Worm (Caenorhabditis elegans) whole organism, L4 larva: Measurements from ENCODE around the gene sdc-2.
A peak's percentile ranks its signal among the peaks of the same experiment; 100 is the strongest.

Source experiments
- D1046.2 ChIP-seq: fragments of 200-800 bp; sonication (Bioruptor generic); IDR thresholded peaks from 2 replicates; pipeline ENCODE4 v1.3.6; 2022; ENCODE audit warnings: missing genetic modification characterization, missing compliant biosample characterization
- F37D6.2 ChIP-seq: sonication (generic microtip); optimal IDR thresholded peaks from 2 replicates; lab custom pipeline; 2016; ENCODE audit warnings: mild to moderate bottlenecking, missing genetic modification characterization, missing compliant biosample characterization
- F49E8.2 ChIP-seq: sonication (generic microtip); optimal IDR thresholded peaks from 2 replicates; lab custom pipeline; 2016; ENCODE audit warnings: missing compliant biosample characterization, mild to moderate bottlenecking, missing genetic modification characterization, borderline replicate concordance
- T20F7.1 ChIP-seq: fragments of 200-800 bp; sonication (Bioruptor generic); optimal IDR thresholded peaks from 2 replicates; lab custom pipeline; 2018; ENCODE audit warnings: mild to moderate bottlenecking, missing genetic modification characterization, missing compliant biosample characterization
- T26A8.4 ChIP-seq: fragments of 200-800 bp; sonication (Bioruptor generic); IDR thresholded peaks from 2 replicates; pipeline ENCODE4 v1.3.6; 2022; ENCODE audit warnings: missing genetic modification characterization, missing compliant biosample characterization
- Y75B8A.6 ChIP-seq: fragments of 200-800 bp; sonication (Bioruptor generic); IDR thresholded peaks from 2 replicates; pipeline ENCODE4 v1.3.6; 2022; ENCODE audit warnings: missing genetic modification reagents, missing genetic modification characterization, missing compliant biosample characterization
- aha-1 ChIP-seq: fragments of 150-350 bp; peaks from one replicate; lab custom pipeline; 2014; ENCODE audit warnings: missing biosample characterization, missing genetic modification characterization
- aly-2 ChIP-seq: sonication (generic microtip); optimal IDR thresholded peaks from 2 replicates; lab custom pipeline; 2018; ENCODE audit warnings: missing biosample characterization, missing genetic modification characterization
- ama-1 ChIP-seq: fragments of 150-350 bp; optimal IDR thresholded peaks from 2 replicates; lab custom pipeline; 2014; ENCODE audit warnings: inconsistent platforms, mixed read lengths
- attf-4 ChIP-seq: sonication (generic microtip); optimal IDR thresholded peaks from 3 replicates; lab custom pipeline; 2017; ENCODE audit warnings: missing biosample characterization, missing genetic modification characterization
- ceh-20 ChIP-seq: fragments of 200-800 bp; sonication (Bioruptor generic); IDR thresholded peaks from 2 replicates; pipeline ENCODE4 v1.3.6; 2022; ENCODE audit warnings: missing genetic modification reagents, missing genetic modification characterization, missing compliant biosample characterization
- ceh-28 ChIP-seq: fragments of 150-350 bp; optimal IDR thresholded peaks from 2 replicates; lab custom pipeline; 2014; ENCODE audit warnings: missing biosample characterization, missing genetic modification reagents, missing genetic modification characterization
- ceh-32 ChIP-seq: sonication (generic microtip); optimal IDR thresholded peaks from 2 replicates; lab custom pipeline; 2016; ENCODE audit warnings: mild to moderate bottlenecking, missing genetic modification characterization, missing compliant biosample characterization; ENCODE audit not compliant: poor library complexity
- ctbp-1 ChIP-seq: fragments of 200-800 bp; sonication (Bioruptor generic); IDR thresholded peaks from 2 replicates; pipeline ENCODE4 v1.3.6; 2022; ENCODE audit warnings: missing genetic modification reagents, missing genetic modification characterization, missing compliant biosample characterization
- daf-16 ChIP-seq, 3 experiments: sonication (generic microtip); optimal IDR thresholded peaks; 2 replicates each; lab custom pipeline; 2016 to 2017; ENCODE audit warnings: missing genetic modification characterization in 3 of 3, missing genetic modification reagents in 3 of 3, mild to moderate bottlenecking in 2 of 3, missing compliant biosample characterization in 2 of 3, missing biosample characterization in 1 of 3, moderate library complexity in 1 of 3
- dmd-6 ChIP-seq: fragments of 200-800 bp; sonication (Bioruptor generic); IDR thresholded peaks from 2 replicates; pipeline ENCODE4 v1.3.6; 2022; ENCODE audit warnings: missing genetic modification reagents, missing genetic modification characterization, missing compliant biosample characterization
- dpl-1 ChIP-seq: fragments of 150-350 bp; optimal IDR thresholded peaks from 2 replicates; lab custom pipeline; 2014; ENCODE audit warnings: missing biosample characterization, missing genetic modification reagents, missing genetic modification characterization
- duxl-1 ChIP-seq: sonication (generic microtip); optimal IDR thresholded peaks from 2 replicates; lab custom pipeline; 2016; ENCODE audit warnings: mild to moderate bottlenecking, missing genetic modification characterization, moderate library complexity, missing compliant biosample characterization; ENCODE audit not compliant: poor library complexity
- egl-27 ChIP-seq: sonication (generic microtip); optimal IDR thresholded peaks from 3 replicates; lab custom pipeline; 2017; ENCODE audit warnings: missing biosample characterization, missing genetic modification reagents, missing genetic modification characterization
- hlh-11 ChIP-seq: fragments of 200-800 bp; sonication (Bioruptor generic); optimal IDR thresholded peaks from 2 replicates; lab custom pipeline; 2018; ENCODE audit warnings: mild to moderate bottlenecking, missing genetic modification characterization, missing compliant biosample characterization
- hmg-1.1 ChIP-seq: fragments of 200-800 bp; sonication (Bioruptor generic); IDR thresholded peaks from 2 replicates; pipeline ENCODE4 v1.3.6; 2022; ENCODE audit warnings: missing genetic modification reagents, missing genetic modification characterization, missing compliant biosample characterization
- lin-1 ChIP-seq: fragments of 200-800 bp; sonication (Bioruptor generic); IDR thresholded peaks from 2 replicates; pipeline ENCODE4 v1.3.6; 2022; ENCODE audit warnings: missing genetic modification reagents, missing genetic modification characterization, missing compliant biosample characterization
- lin-13 ChIP-seq: fragments of 150-350 bp; optimal IDR thresholded peaks from 2 replicates; lab custom pipeline; 2014; ENCODE audit warnings: missing biosample characterization, missing genetic modification reagents, missing genetic modification characterization
- madf-9 ChIP-seq: fragments of 200-800 bp; sonication (Bioruptor generic); conservative IDR thresholded peaks from 2 replicates; pipeline ENCODE4 v1.3.6; 2022; ENCODE audit warnings: missing genetic modification reagents, missing genetic modification characterization, missing compliant biosample characterization
- mdl-1 ChIP-seq, 2 experiments: fragments of 150-350 bp in 1 of 2; sonication (generic microtip) in 1 of 2; optimal IDR thresholded peaks; 2 replicates each; lab custom pipeline; 2014 to 2017; ENCODE audit warnings: missing biosample characterization in 2 of 2, missing genetic modification characterization in 2 of 2
- mdt-29 ChIP-seq: fragments of 200-800 bp; sonication (Bioruptor generic); IDR thresholded peaks from 2 replicates; pipeline ENCODE4 v1.3.6; 2022; ENCODE audit warnings: missing genetic modification reagents, missing genetic modification characterization, missing compliant biosample characterization
- mep-1 ChIP-seq: fragments of 150-350 bp; sonication (generic microtip); optimal IDR thresholded peaks from 3 replicates; lab custom pipeline; 2014; ENCODE audit warnings: missing biosample characterization, missing genetic modification characterization
- mxl-2 ChIP-seq: fragments of 200-800 bp; sonication (Bioruptor generic); conservative IDR thresholded peaks from 2 replicates; pipeline ENCODE4 v1.3.6; 2022; ENCODE audit warnings: missing genetic modification reagents, missing genetic modification characterization, missing compliant biosample characterization
- mxl-3 ChIP-seq: fragments of 200-800 bp; sonication (Bioruptor generic); optimal IDR thresholded peaks from 2 replicates; lab custom pipeline; 2018; ENCODE audit warnings: mild to moderate bottlenecking, missing genetic modification characterization, missing compliant biosample characterization
- nhr-102 ChIP-seq: sonication (generic microtip); optimal IDR thresholded peaks from 2 replicates; lab custom pipeline; 2016; ENCODE audit warnings: mild to moderate bottlenecking, missing genetic modification characterization, moderate library complexity, missing compliant biosample characterization
- nhr-25 ChIP-seq: sonication (generic microtip); optimal IDR thresholded peaks from 2 replicates; lab custom pipeline; 2017; ENCODE audit warnings: missing genetic modification characterization, mild to moderate bottlenecking, missing compliant biosample characterization, antibody characterized with exemption, moderate library complexity, borderline replicate concordance; ENCODE audit not compliant: insufficient read depth
- nhr-28 ChIP-seq: fragments of 150-350 bp; optimal IDR thresholded peaks from 2 replicates; lab custom pipeline; 2014; ENCODE audit warnings: missing biosample characterization, missing genetic modification characterization
- nhr-41 ChIP-seq: fragments of 200-800 bp; sonication (Bioruptor generic); IDR thresholded peaks from 2 replicates; pipeline ENCODE4 v1.3.6; 2022; ENCODE audit warnings: missing genetic modification reagents, missing genetic modification characterization, missing compliant biosample characterization
- nhr-48 ChIP-seq: sonication (generic microtip); optimal IDR thresholded peaks from 2 replicates; lab custom pipeline; 2016; ENCODE audit warnings: mild to moderate bottlenecking, missing genetic modification characterization, missing compliant biosample characterization
- nhr-76 ChIP-seq: fragments of 150-350 bp; optimal IDR thresholded peaks from 2 replicates; lab custom pipeline; 2014; ENCODE audit warnings: missing biosample characterization, missing genetic modification characterization
- pha-4 ChIP-seq, 2 experiments: fragments of 150-350 bp in 1 of 2; fragments of 200-800 bp in 1 of 2; sonication (Bioruptor generic) in 1 of 2; IDR thresholded peaks in 1 of 2; optimal IDR thresholded peaks in 1 of 2; 2 replicates each; pipeline versions ENCODE4 v1.3.6 to Lab custom; 2014 to 2022; ENCODE audit warnings: missing genetic modification characterization in 2 of 2, missing genetic modification reagents in 2 of 2, missing biosample characterization in 1 of 2, missing compliant biosample characterization in 1 of 2
- php-3 ChIP-seq: fragments of 200-800 bp; sonication (Bioruptor generic); IDR thresholded peaks from 2 replicates; pipeline ENCODE4 v1.3.6; 2022; ENCODE audit warnings: missing genetic modification reagents, missing genetic modification characterization, missing compliant biosample characterization
- rbr-2 ChIP-seq: sonication (generic microtip); optimal IDR thresholded peaks from 2 replicates; lab custom pipeline; 2016; ENCODE audit warnings: missing genotype, missing genetic modification characterization, missing compliant biosample characterization
- saeg-2 ChIP-seq: fragments of 200-800 bp; sonication (Bioruptor generic); IDR thresholded peaks from 2 replicates; pipeline ENCODE4 v1.3.6; 2022; ENCODE audit warnings: missing genetic modification reagents, missing genetic modification characterization, missing compliant biosample characterization
- sdz-12 ChIP-seq: fragments of 200-800 bp; sonication (Bioruptor generic); optimal IDR thresholded peaks from 2 replicates; lab custom pipeline; 2018; ENCODE audit warnings: mild to moderate bottlenecking, missing genetic modification characterization, missing compliant biosample characterization
- set-16 ChIP-seq: fragments of 200-800 bp; sonication (Bioruptor generic); IDR thresholded peaks from 2 replicates; pipeline ENCODE4 v1.3.6; 2022; ENCODE audit warnings: missing genetic modification reagents, missing genetic modification characterization, missing compliant biosample characterization
- skn-1 ChIP-seq: fragments of 150-350 bp; optimal IDR thresholded peaks from 2 replicates; lab custom pipeline; 2014; ENCODE audit warnings: missing biosample characterization, missing genetic modification characterization
- snpc-4 ChIP-seq: fragments of 150-350 bp; optimal IDR thresholded peaks from 2 replicates; lab custom pipeline; 2014; ENCODE audit warnings: missing biosample characterization, missing genetic modification characterization
- spr-1 ChIP-seq: sonication (generic microtip); optimal IDR thresholded peaks from 2 replicates; lab custom pipeline; 2016; ENCODE audit warnings: mild to moderate bottlenecking, missing genetic modification characterization, missing compliant biosample characterization
- tra-1 ChIP-seq: fragments of 200-800 bp; sonication (Bioruptor generic); IDR thresholded peaks from 2 replicates; pipeline ENCODE4 v1.3.6; 2022; ENCODE audit warnings: missing genetic modification reagents, missing genetic modification characterization, missing compliant biosample characterization
- unc-130 ChIP-seq: sonication (generic microtip); optimal IDR thresholded peaks from 2 replicates; lab custom pipeline; 2016; ENCODE audit warnings: missing genetic modification reagents, missing genetic modification characterization, missing compliant biosample characterization
- unc-39 ChIP-seq: sonication (generic microtip); optimal IDR thresholded peaks from 2 replicates; lab custom pipeline; 2017; ENCODE audit warnings: missing biosample characterization, missing genetic modification characterization
- unc-62 ChIP-seq, 3 experiments: fragments of 150-350 bp in 1 of 3; sonication (generic microtip); optimal IDR thresholded peaks in 2 of 3; peaks in 1 of 3; 1 replicate in 1 of 3; 2 replicates in 2 of 3; lab custom pipeline; 2014 to 2017; ENCODE audit warnings: missing biosample characterization in 3 of 3, missing genetic modification characterization in 3 of 3, missing genetic modification reagents in 3 of 3, missing genotype in 1 of 3
- zip-11 ChIP-seq: fragments of 200-800 bp; sonication (Bioruptor generic); IDR thresholded peaks from 2 replicates; pipeline ENCODE4 v1.3.6; 2022; ENCODE audit warnings: missing genetic modification characterization, missing compliant biosample characterization
- zip-2 ChIP-seq: fragments of 150-350 bp; optimal IDR thresholded peaks from 2 replicates; lab custom pipeline; 2014; ENCODE audit warnings: missing biosample characterization, missing genetic modification characterization

The sdc-2 gene

ce11 chrX:11482637-11483036 is 39.9 kb upstream of the sdc-2 start (continued):
- TF ChIP-seq T26A8.4 (GFP tag; lab: Robert Waterston, UW) (no peak), php-3 (no peak), daf-16 (GFP tag; optimal IDR thresholded peaks at IDR 0.05; lab: Kevin White, UChicago) (no peak), daf-16 (tag; optimal IDR thresholded peaks at IDR 0.05; lab: Kevin White, UChicago) (peak; percentile 54), mep-1 (tag; lab: Kevin White, UChicago) (peak; percentile 61), hmg-1.1 (peak; percentile 30; the same call in 1 of the 2 replicates), nhr-25 (tag; lab: Kevin White, UChicago) (no peak), snpc-4 (tag; lab: Kevin White, UChicago) (no peak), zip-2 (tag; lab: Kevin White, UChicago) (no peak), T20F7.1 (GFP tag; lab: Kevin White, UChicago) (no peak), skn-1 (tag; lab: Kevin White, UChicago) (no peak), nhr-28 (peak; percentile 91), nhr-41 (no peak), hlh-11 (tag; lab: Kevin White, UChicago) (peak; percentile 88), F37D6.2 (no peak), mxl-3 (GFP tag; lab: Kevin White, UChicago) (no peak), nhr-48 (tag; lab: Kevin White, UChicago) (peak; percentile 42), lin-13 (peak; percentile 49), F49E8.2 (no peak), madf-9 (GFP tag; lab: Robert Waterston, UW) (no peak), tra-1 (GFP tag; lab: Robert Waterston, UW) (peak; percentile 33; the same call in 1 of the 2 replicates), pha-4 (GFP tag; IDR thresholded peaks at IDR 0.05; lab: Robert Waterston, UW) (peak; percentile 49; the same call in 1 of the 2 replicates), pha-4 (tag; optimal IDR thresholded peaks at IDR 0.05; lab: Kevin White, UChicago) (peak; percentile 89), mdt-29 (GFP tag; lab: Robert Waterston, UW) (no peak), unc-39 (tag; lab: Kevin White, UChicago) (no peak), dmd-6 (GFP tag; lab: Robert Waterston, UW) (peak; percentile 84), rbr-2 (tag; lab: Kevin White, UChicago) (no peak), mxl-2 (GFP tag; lab: Robert Waterston, UW) (no peak), ceh-20 (GFP tag; lab: Robert Waterston, UW) (no peak), nhr-102 (tag; lab: Kevin White, UChicago) (no peak), mdl-1 (tag; optimal IDR thresholded peaks at IDR 0.05; lab: Kevin White, UChicago) (peak in 1 of 2 experiments; percentile 54), ctbp-1 (GFP tag; lab: Robert Waterston, UW) (no peak), unc-130 (GFP tag; lab: Kevin White, UChicago) (no peak), dpl-1 (GFP tag; lab: Kevin White, UChicago) (no peak), lin-1 (GFP tag; lab: Robert Waterston, UW) (no peak), aly-2 (tag; lab: Kevin White, UChicago) (no peak), egl-27 (tag; lab: Kevin White, UChicago) (no peak), nhr-76 (no peak), unc-62 (GFP tag; optimal IDR thresholded peaks at IDR 0.05 in 1 of 2; lab: Kevin White, UChicago) (peak in 1 of 2 experiments; percentile 12), unc-62 (tag; optimal IDR thresholded peaks at IDR 0.05; lab: Kevin White, UChicago) (no peak), ceh-32 (tag; lab: Kevin White, UChicago) (no peak), duxl-1 (tag; lab: Kevin White, UChicago) (no peak), sdz-12 (no peak), saeg-2 (GFP tag; lab: Robert Waterston, UW) (no peak), attf-4 (no peak), spr-1 (tag; lab: Kevin White, UChicago) (no peak), D1046.2 (no peak), ceh-28 (tag; lab: Kevin White, UChicago) (no peak), set-16 (GFP tag; lab: Robert Waterston, UW) (no peak), aha-1 (tag; lab: Kevin White, UChicago) (no peak), Y75B8A.6 (GFP tag; lab: Robert Waterston, UW) (no peak), ama-1 (no peak), zip-11 (GFP tag; lab: Robert Waterston, UW) (no peak)
